Worm (Caenorhabditis elegans) whole organism, L3 larva: Measurements from ENCODE around the gene bec-1.

Experiments
- R02D3.7 ChIP-seq: fragments of 150-350 bp; optimal IDR thresholded peaks from 2 replicates; lab custom pipeline; 2014; ENCODE audit warnings: missing biosample characterization, missing genetic modification characterization
- aly-2 ChIP-seq: fragments of 150-350 bp; optimal IDR thresholded peaks from 2 replicates; lab custom pipeline; 2014; ENCODE audit warnings: missing biosample characterization, missing genetic modification characterization
- fkh-10 ChIP-seq: sonication (generic microtip); optimal IDR thresholded peaks from 2 replicates; lab custom pipeline; 2017; ENCODE audit warnings: missing biosample characterization, missing genetic modification reagents, missing genetic modification characterization
- mdl-1 ChIP-seq: fragments of 150-350 bp; optimal IDR thresholded peaks from 2 replicates; lab custom pipeline; 2014; ENCODE audit warnings: missing biosample characterization, missing genetic modification characterization
- nhr-237 ChIP-seq: fragments of 150-350 bp; optimal IDR thresholded peaks from 2 replicates; lab custom pipeline; 2014; ENCODE audit warnings: missing biosample characterization, missing genetic modification characterization
- nhr-28 ChIP-seq: fragments of 150-350 bp; optimal IDR thresholded peaks from 2 replicates; lab custom pipeline; 2014; ENCODE audit warnings: missing biosample characterization, missing genetic modification characterization
- nhr-77 ChIP-seq: fragments of 150-350 bp; optimal IDR thresholded peaks from 2 replicates; lab custom pipeline; 2014; ENCODE audit warnings: missing biosample characterization, missing genetic modification characterization
- skn-1 ChIP-seq: fragments of 150-350 bp; optimal IDR thresholded peaks from 2 replicates; lab custom pipeline; 2014; ENCODE audit warnings: missing biosample characterization, missing genetic modification characterization
- unc-39 ChIP-seq: sonication (generic microtip); optimal IDR thresholded peaks from 4 replicates; lab custom pipeline; 2017; ENCODE audit warnings: missing biosample characterization, missing genetic modification characterization
- unc-62 ChIP-seq: fragments of 150-350 bp; sonication (generic microtip); optimal IDR thresholded peaks from 4 replicates; lab custom pipeline; 2014; ENCODE audit warnings: missing biosample characterization, missing genetic modification reagents, missing genetic modification characterization

ce11 chrIV:5655966-5656389 is 8.2 kb downstream of the bec-1 start:
- TF ChIP-seq unc-39 (tag; lab: Kevin White, UChicago) (no peak), fkh-10 (GFP tag; lab: Kevin White, UChicago) (no peak), skn-1 (tag; lab: Kevin White, UChicago) (no peak), aly-2 (tag; lab: Kevin White, UChicago) (no peak), mdl-1 (tag; lab: Kevin White, UChicago) (no peak), unc-62 (GFP tag; lab: Kevin White, UChicago) (no peak), nhr-77 (tag; lab: Kevin White, UChicago) (no peak), nhr-237 (tag; lab: Kevin White, UChicago) (no peak), R02D3.7 (tag; lab: Kevin White, UChicago) (peak; percentile 49), nhr-28 (tag; lab: Kevin White, UChicago) (no peak)
